Worm (Caenorhabditis elegans): Measurements from ENCODE around the gene M106.8.

- TF ChIP-seq unc-55 (GFP tag; optimal IDR thresholded peaks at IDR 0.05) (no peak), zip-5 (tag; optimal IDR thresholded peaks at IDR 0.05) (no peak)
These were observed 3.6 kb upstream of the M106.8 start for ce11 chrII:10847057-10847456.

Data from whole organism, late embryonic.